Fruit fly (Drosophila melanogaster): ENCODE results near the gene CG10053.

DNA sequence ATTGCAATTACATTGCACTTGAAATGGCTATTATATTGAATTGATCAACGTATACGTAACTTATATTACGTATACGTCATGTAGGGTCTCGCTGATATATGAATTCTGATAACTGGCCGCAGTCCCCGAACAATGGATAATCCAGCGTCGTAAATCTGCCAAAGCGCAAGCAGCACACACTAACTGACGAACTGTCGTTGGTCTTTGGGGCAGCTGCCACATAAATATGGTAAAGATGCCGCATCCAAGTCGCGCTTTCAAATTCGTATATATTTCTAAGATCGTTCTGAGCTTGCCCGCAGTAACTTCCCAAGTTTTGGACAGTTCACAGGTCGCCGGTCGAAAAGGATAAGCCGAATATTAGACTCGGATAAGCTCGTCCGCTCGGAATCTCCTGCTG, 5.4 kb upstream of the CG10053 start, which contains the start of gene CG14607:
- no peak for TF ChIP-seq psq (optimal IDR thresholded peaks at IDR 0.05)
- no peak for TF ChIP-seq pan (optimal IDR thresholded peaks at IDR 0.05)
- no peak for TF ChIP-seq CG8478 (optimal IDR thresholded peaks at IDR 0.05)
- TF ChIP-seq EcR (GFP tag; optimal IDR thresholded peaks at IDR 0.05): no peak
- no peak for TF ChIP-seq Dll (optimal IDR thresholded peaks at IDR 0.05)
- TF ChIP-seq usp (GFP tag; optimal IDR thresholded peaks at IDR 0.05): no peak
